Worm (Caenorhabditis elegans) whole organism, young adult: Measurements from ENCODE around the gene Y49F6B.8.

Source experiments
- C06A6.2 ChIP-seq: fragments of 200-800 bp; sonication (Bioruptor generic); conservative IDR thresholded peaks from 2 replicates; pipeline ENCODE4 v1.3.6; 2022; ENCODE audit warnings: missing genetic modification characterization, missing compliant biosample characterization
- F22D6.2 ChIP-seq: sonication (generic microtip); optimal IDR thresholded peaks from 2 replicates; lab custom pipeline; 2016; ENCODE audit warnings: mild to moderate bottlenecking, missing genetic modification characterization, missing compliant biosample characterization
- F49E8.2 ChIP-seq: sonication (generic microtip); optimal IDR thresholded peaks from 3 replicates; lab custom pipeline; 2017; ENCODE audit warnings: missing genetic modification characterization, mild to moderate bottlenecking, missing compliant biosample characterization, antibody characterized with exemption, moderate library complexity; ENCODE audit not compliant: insufficient read depth
- F52B5.7 ChIP-seq: sonication (generic microtip); optimal IDR thresholded peaks from 2 replicates; lab custom pipeline; 2016; ENCODE audit warnings: mild to moderate bottlenecking, missing genetic modification characterization, missing compliant biosample characterization
- F57C9.4 ChIP-seq: sonication (generic microtip); optimal IDR thresholded peaks from 2 replicates; lab custom pipeline; 2017; ENCODE audit warnings: mild to moderate bottlenecking, missing genetic modification characterization, missing compliant biosample characterization
- K12H6.12 ChIP-seq: fragments of 200-800 bp; sonication (Bioruptor generic); optimal IDR thresholded peaks from 2 replicates; lab custom pipeline; 2018; ENCODE audit warnings: mild to moderate bottlenecking, missing genetic modification characterization, missing compliant biosample characterization
- Y53F4B.3 ChIP-seq: fragments of 200-800 bp; sonication (Bioruptor generic); IDR thresholded peaks from 2 replicates; pipeline ENCODE4 v1.3.6; 2022; ENCODE audit warnings: missing genetic modification reagents, missing genetic modification characterization, missing compliant biosample characterization
- Y56A3A.18 ChIP-seq: fragments of 200-800 bp; sonication (Bioruptor generic); IDR thresholded peaks from 2 replicates; pipeline ENCODE4 v1.3.6; 2022; ENCODE audit warnings: missing genetic modification reagents, missing genetic modification characterization, missing compliant biosample characterization
- ZK185.1 ChIP-seq: sonication (generic microtip); optimal IDR thresholded peaks from 2 replicates; lab custom pipeline; 2016; ENCODE audit warnings: mild to moderate bottlenecking, missing genetic modification characterization, missing compliant biosample characterization; ENCODE audit not compliant: poor library complexity, severe bottlenecking
- akir-1 ChIP-seq: fragments of 200-800 bp; sonication (Bioruptor generic); optimal IDR thresholded peaks from 2 replicates; lab custom pipeline; 2018; ENCODE audit warnings: mild to moderate bottlenecking, missing genetic modification characterization, moderate library complexity, missing compliant biosample characterization
- ama-1 ChIP-seq, 3 experiments: fragments of 150-350 bp in 1 of 3; sonication (generic microtip) in 2 of 3; optimal IDR thresholded peaks; 2 replicates each; lab custom pipeline; 2014 to 2018; ENCODE audit warnings: missing biosample characterization in 2 of 3, missing genetic modification characterization in 2 of 3, missing genetic modification reagents in 2 of 3
- atf-7 ChIP-seq: sonication (generic microtip); optimal IDR thresholded peaks from 2 replicates; lab custom pipeline; 2017; ENCODE audit warnings: mild to moderate bottlenecking, missing genetic modification characterization, missing compliant biosample characterization
- cebp-1 ChIP-seq, 2 experiments: fragments of 200-800 bp in 1 of 2; sonication (Bioruptor generic) in 1 of 2; sonication (generic microtip) in 1 of 2; IDR thresholded peaks in 1 of 2; optimal IDR thresholded peaks in 1 of 2; 2 replicates each; pipeline versions ENCODE4 v1.3.6 to Lab custom; 2017 to 2022; ENCODE audit warnings: missing compliant biosample characterization in 2 of 2, missing genetic modification characterization in 2 of 2, mild to moderate bottlenecking in 1 of 2, missing genetic modification reagents in 1 of 2, moderate library complexity in 1 of 2
- cebp-2 ChIP-seq: fragments of 200-800 bp; sonication (Bioruptor generic); IDR thresholded peaks from 2 replicates; pipeline ENCODE4 v1.3.6; 2022; ENCODE audit warnings: missing genetic modification characterization, missing compliant biosample characterization
- ceh-100 ChIP-seq: fragments of 200-800 bp; sonication (Bioruptor generic); IDR thresholded peaks from 2 replicates; pipeline ENCODE4 v1.3.6; 2022; ENCODE audit warnings: missing genetic modification reagents, missing genetic modification characterization, missing compliant biosample characterization
- ceh-40 ChIP-seq: fragments of 200-800 bp; sonication (Bioruptor generic); IDR thresholded peaks from 2 replicates; pipeline ENCODE4 v1.3.6; 2022; ENCODE audit warnings: missing genetic modification characterization, missing compliant biosample characterization
- ceh-79 ChIP-seq: sonication (generic microtip); optimal IDR thresholded peaks from 2 replicates; lab custom pipeline; 2017; ENCODE audit warnings: mild to moderate bottlenecking, missing genetic modification characterization, missing compliant biosample characterization
- die-1 ChIP-seq: sonication (generic microtip); optimal IDR thresholded peaks from 2 replicates; lab custom pipeline; 2016; ENCODE audit warnings: missing genotype, mild to moderate bottlenecking, missing genetic modification characterization, missing compliant biosample characterization
- dox-1 ChIP-seq: fragments of 200-800 bp; sonication (Bioruptor generic); IDR thresholded peaks from 2 replicates; pipeline ENCODE4 v1.3.6; 2022; ENCODE audit warnings: missing genetic modification reagents, missing genetic modification characterization, missing compliant biosample characterization
- dpff-1 ChIP-seq: sonication (generic microtip); optimal IDR thresholded peaks from 2 replicates; lab custom pipeline; 2017; ENCODE audit warnings: mild to moderate bottlenecking, missing genetic modification characterization, missing compliant biosample characterization
- efl-1 ChIP-seq: fragments of 150-350 bp; optimal IDR thresholded peaks from 2 replicates; lab custom pipeline; 2014; ENCODE audit warnings: missing biosample characterization, missing genetic modification reagents, missing genetic modification characterization
- egrh-3 ChIP-seq: fragments of 200-800 bp; sonication (Bioruptor generic); IDR thresholded peaks from 2 replicates; pipeline ENCODE4 v1.3.6; 2022; ENCODE audit warnings: missing genetic modification reagents, missing genetic modification characterization, missing compliant biosample characterization
- fkh-3 ChIP-seq: sonication (generic microtip); optimal IDR thresholded peaks from 2 replicates; lab custom pipeline; 2016; ENCODE audit warnings: mild to moderate bottlenecking, missing genetic modification characterization, missing compliant biosample characterization
- gei-17 ChIP-seq: fragments of 200-800 bp; sonication (Bioruptor generic); optimal IDR thresholded peaks from 2 replicates; lab custom pipeline; 2018; ENCODE audit warnings: mild to moderate bottlenecking, missing genetic modification characterization, missing compliant biosample characterization
- lin-26 ChIP-seq: fragments of 200-800 bp; sonication (Bioruptor generic); IDR thresholded peaks from 2 replicates; pipeline ENCODE4 v1.3.6; 2022; ENCODE audit warnings: missing genetic modification reagents, missing genetic modification characterization, missing compliant biosample characterization
- lin-35 ChIP-seq, 3 experiments: fragments of 150-350 bp in 2 of 3; sonication (generic microtip) in 1 of 3; optimal IDR thresholded peaks; 2 replicates each; lab custom pipeline; 2014 to 2018; ENCODE audit warnings: missing biosample characterization in 3 of 3, missing genetic modification characterization in 3 of 3, missing genetic modification reagents in 3 of 3
- lin-40 ChIP-seq: sonication (generic microtip); optimal IDR thresholded peaks from 2 replicates; lab custom pipeline; 2016; ENCODE audit warnings: missing genetic modification characterization, mild to moderate bottlenecking, missing compliant biosample characterization, missing genotype, missing genetic modification reagents
- lir-1 ChIP-seq: fragments of 200-800 bp; sonication (Bioruptor generic); conservative IDR thresholded peaks from 2 replicates; pipeline ENCODE4 v1.3.6; 2022; ENCODE audit warnings: missing genetic modification reagents, missing genetic modification characterization, missing compliant biosample characterization
- lsl-1 ChIP-seq: fragments of 200-800 bp; sonication (Bioruptor generic); optimal IDR thresholded peaks from 2 replicates; lab custom pipeline; 2018; ENCODE audit warnings: mild to moderate bottlenecking, missing genetic modification characterization, moderate library complexity, missing compliant biosample characterization
- lsy-27 ChIP-seq: sonication (generic microtip); optimal IDR thresholded peaks from 2 replicates; lab custom pipeline; 2017; ENCODE audit warnings: missing genetic modification characterization, mild to moderate bottlenecking, missing compliant biosample characterization, antibody characterized with exemption, missing genotype, borderline replicate concordance; ENCODE audit not compliant: insufficient read depth
- madf-3 ChIP-seq: fragments of 200-800 bp; sonication (Bioruptor generic); IDR thresholded peaks from 2 replicates; pipeline ENCODE4 v1.3.6; 2022; ENCODE audit warnings: missing genetic modification reagents, missing genetic modification characterization, missing compliant biosample characterization
- mcd-1 ChIP-seq: fragments of 200-800 bp; sonication (Bioruptor generic); IDR thresholded peaks from 2 replicates; pipeline ENCODE4 v1.3.6; 2022; ENCODE audit warnings: missing genetic modification reagents, missing genetic modification characterization, missing compliant biosample characterization
- nhr-120 ChIP-seq: fragments of 200-800 bp; sonication (Bioruptor generic); IDR thresholded peaks from 2 replicates; pipeline ENCODE4 v1.3.6; 2022; ENCODE audit warnings: missing genetic modification characterization, missing compliant biosample characterization
- nhr-80 ChIP-seq: sonication (generic microtip); optimal IDR thresholded peaks from 2 replicates; lab custom pipeline; 2016; ENCODE audit warnings: missing genetic modification characterization, missing compliant biosample characterization
- rec-8 ChIP-seq, 2 experiments: sonication (generic microtip); optimal IDR thresholded peaks; 2 replicates each; lab custom pipeline; 2016; ENCODE audit warnings: mild to moderate bottlenecking in 2 of 2, missing genetic modification characterization in 2 of 2, missing genetic modification reagents in 2 of 2, missing genotype in 2 of 2, missing biosample characterization in 1 of 2, missing compliant biosample characterization in 1 of 2, moderate library complexity in 1 of 2
- repo-1 ChIP-seq: sonication (generic microtip); optimal IDR thresholded peaks from 2 replicates; lab custom pipeline; 2017; ENCODE audit warnings: mild to moderate bottlenecking, missing genetic modification characterization, missing compliant biosample characterization
- sdz-38 ChIP-seq: sonication (generic microtip); optimal IDR thresholded peaks from 2 replicates; lab custom pipeline; 2016; ENCODE audit warnings: missing genotype, missing genetic modification characterization, missing compliant biosample characterization
- sea-2 ChIP-seq: fragments of 200-800 bp; sonication (Bioruptor generic); IDR thresholded peaks from 2 replicates; pipeline ENCODE4 v1.3.6; 2022; ENCODE audit warnings: missing genetic modification characterization, missing compliant biosample characterization
- snpc-3.4 ChIP-seq: sonication (generic microtip); optimal IDR thresholded peaks from 2 replicates; lab custom pipeline; 2017; ENCODE audit warnings: missing genetic modification characterization, mild to moderate bottlenecking, missing compliant biosample characterization, antibody characterized with exemption, moderate library complexity, missing genotype, missing genetic modification reagents
- somi-1 ChIP-seq: fragments of 200-800 bp; sonication (Bioruptor generic); optimal IDR thresholded peaks from 2 replicates; lab custom pipeline; 2018; ENCODE audit warnings: mild to moderate bottlenecking, missing genetic modification characterization, missing compliant biosample characterization
- unc-62 ChIP-seq: fragments of 150-350 bp; optimal IDR thresholded peaks from 2 replicates; lab custom pipeline; 2014; ENCODE audit warnings: missing biosample characterization, missing genetic modification reagents, missing genetic modification characterization
- xnd-1 ChIP-seq: sonication (generic microtip); optimal IDR thresholded peaks from 2 replicates; lab custom pipeline; 2016; ENCODE audit warnings: missing genotype, missing genetic modification reagents, missing genetic modification characterization, missing compliant biosample characterization
- ztf-25 ChIP-seq: fragments of 200-800 bp; sonication (Bioruptor generic); IDR thresholded peaks from 2 replicates; pipeline ENCODE4 v1.3.6; 2022; ENCODE audit warnings: missing genetic modification reagents, missing genetic modification characterization, missing compliant biosample characterization
- ztf-26 ChIP-seq: sonication (generic microtip); optimal IDR thresholded peaks from 2 replicates; lab custom pipeline; 2017; ENCODE audit warnings: missing genetic modification characterization, missing compliant biosample characterization
- ztf-28 ChIP-seq: fragments of 200-800 bp; sonication (Bioruptor generic); IDR thresholded peaks from 2 replicates; pipeline ENCODE4 v1.3.6; 2022; ENCODE audit warnings: missing genetic modification reagents, missing genetic modification characterization, missing compliant biosample characterization

Gene Y49F6B.8

ce11 chrII:3520988-3521850 lies 39.7 kb upstream of the Y49F6B.8 start, which contains the start of gene W09G10.9 (continued):
- TF ChIP-seq Y53F4B.3 (GFP tag; lab: Robert Waterston, UW) (peak; percentile 44; the same call in 1 of the 2 replicates), C06A6.2 (GFP tag; lab: Robert Waterston, UW) (0 out of 2 replicates have a peak, but pooled peaks have one; percentile 45), akir-1 (GFP tag; lab: Kevin White, UChicago) (no peak), K12H6.12 (tag; lab: Kevin White, UChicago) (peak; percentile 54), F22D6.2 (tag; lab: Kevin White, UChicago) (no peak), mcd-1 (GFP tag; lab: Robert Waterston, UW) (peak; percentile 96), ceh-79 (tag; lab: Kevin White, UChicago) (no peak), nhr-80 (peak; percentile 12), die-1 (tag; lab: Kevin White, UChicago) (peak; percentile 31), lsy-27 (no peak), atf-7 (tag; lab: Kevin White, UChicago) (peak; percentile 23), gei-17 (GFP tag; lab: Kevin White, UChicago) (no peak), lin-40 (peak; percentile 61), lin-35 (GFP tag; optimal IDR thresholded peaks at IDR 0.05; lab: Kevin White, UChicago) (no peak), unc-62 (no peak), ceh-100 (peak; percentile 70), repo-1 (tag; lab: Kevin White, UChicago) (no peak), ztf-28 (GFP tag; lab: Robert Waterston, UW) (peak; percentile 70; the same call in 1 of the 2 replicates), ZK185.1 (tag; lab: Kevin White, UChicago) (peak; percentile 71), lin-26 (GFP tag; lab: Robert Waterston, UW) (peak; percentile 81), efl-1 (GFP tag; lab: Kevin White, UChicago) (no peak), F57C9.4 (tag; lab: Kevin White, UChicago) (no peak), sea-2 (no peak), dox-1 (peak; percentile 91), cebp-1 (GFP tag; IDR thresholded peaks at IDR 0.05; lab: Robert Waterston, UW) (no peak), cebp-1 (tag; optimal IDR thresholded peaks at IDR 0.05; lab: Kevin White, UChicago) (peak; percentile 65), ztf-25 (GFP tag; lab: Robert Waterston, UW) (peak; percentile 77; the same call in 1 of the 2 replicates), somi-1 (GFP tag; lab: Kevin White, UChicago) (no peak), ztf-26 (tag; lab: Kevin White, UChicago) (peak; percentile 2), F52B5.7 (tag; lab: Kevin White, UChicago) (peak; percentile 28), egrh-3 (GFP tag; lab: Robert Waterston, UW) (peak; percentile 52), lir-1 (GFP tag; lab: Robert Waterston, UW) (peak; percentile 68; the same call in 1 of the 2 replicates), lsl-1 (GFP tag; lab: Kevin White, UChicago) (peak; percentile 56), ama-1 (optimal IDR thresholded peaks at IDR 0.05; lab: Kevin White, UChicago) (no peak), ama-1 (GFP tag; optimal IDR thresholded peaks at IDR 0.05; lab: Kevin White, UChicago) (peak in 1 of 2 experiments; percentile 44), F49E8.2 (tag; lab: Kevin White, UChicago) (no peak), snpc-3.4 (tag; lab: Kevin White, UChicago) (peak; percentile 43), Y56A3A.18 (GFP tag; lab: Robert Waterston, UW) (0 out of 2 replicates have a peak, but pooled peaks have one; percentile 15), cebp-2 (GFP tag; lab: Robert Waterston, UW) (no peak), fkh-3 (tag; lab: Kevin White, UChicago) (no peak), sdz-38 (tag; lab: Kevin White, UChicago) (no peak), dpff-1 (no peak), nhr-120 (no peak), xnd-1 (tag; lab: Kevin White, UChicago) (no peak), rec-8 (tag; optimal IDR thresholded peaks at IDR 0.05; lab: Kevin White, UChicago) (peak in 1 of 2 experiments; percentile 30), ceh-40 (GFP tag; lab: Robert Waterston, UW) (peak; percentile 36; the same call in 1 of the 2 replicates), madf-3 (GFP tag; lab: Robert Waterston, UW) (no peak)
